Worm (Caenorhabditis elegans): Measurements from ENCODE around the gene F41C6.6.

Gene F41C6.6

DNA sequence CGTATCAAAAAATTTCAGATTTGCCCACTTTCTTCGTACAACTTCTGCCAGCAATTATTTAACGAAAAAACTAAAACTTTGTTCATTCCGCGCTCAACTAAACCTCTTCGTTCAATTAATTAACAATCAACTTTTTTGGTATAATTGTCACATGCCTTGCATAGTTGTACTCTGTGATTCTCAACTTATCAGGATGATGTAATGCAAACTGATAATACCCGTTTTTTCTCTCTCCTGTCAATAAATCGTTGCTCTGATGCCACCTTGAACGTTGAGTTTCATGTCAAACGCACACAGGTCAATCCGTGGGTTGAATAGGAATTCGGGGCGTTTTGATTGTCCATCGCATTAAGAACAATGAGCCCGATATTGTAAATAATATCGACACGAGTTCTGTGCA lies 23.9 kb upstream of the F41C6.6 start:
- TF ChIP-seq elt-2 (tag; optimal IDR thresholded peaks at IDR 0.05) (peak; percentile 76), unc-55 (GFP tag; optimal IDR thresholded peaks at IDR 0.05) (no peak)

DNA sequence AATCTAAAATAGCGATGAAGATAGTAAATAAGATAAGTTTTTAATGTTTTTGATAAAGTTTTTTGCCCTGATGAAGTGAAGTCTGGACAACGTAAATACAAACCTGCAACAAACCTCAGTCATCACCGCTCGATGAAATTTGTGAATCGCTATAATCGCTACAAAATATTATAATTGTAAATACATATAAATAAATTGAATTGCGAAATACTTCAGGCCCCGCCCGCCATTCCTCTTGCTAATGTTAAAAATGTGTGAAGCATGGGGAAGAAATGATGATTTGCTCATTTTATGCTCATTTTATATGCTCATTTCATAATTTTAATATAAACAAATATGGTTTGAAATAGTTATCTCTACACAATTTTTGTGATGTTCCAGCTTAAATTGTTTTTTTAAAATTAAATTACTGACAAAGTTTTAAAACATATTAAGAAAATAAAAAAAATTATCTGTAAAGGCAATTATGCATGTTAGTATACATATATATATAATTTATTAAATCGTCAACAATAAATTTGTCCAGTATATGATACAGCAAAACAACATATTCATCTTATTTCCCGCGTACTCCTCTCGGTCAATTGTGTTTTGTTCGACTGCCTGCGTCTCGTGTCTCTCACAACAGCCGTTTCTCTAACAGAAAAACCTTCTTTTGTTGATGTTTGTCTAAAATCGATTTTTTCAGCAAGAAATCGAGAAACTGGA lies 22.5 kb upstream of the F41C6.6 start, which contains the start of gene sid-5:
Gene sid-5, plus strand, starts transcription at position 658 of the 708 bp plus-strand sequence.
- no peak for TF ChIP-seq C38D4.7 (GFP tag; optimal IDR thresholded peaks at IDR 0.05)
- TF ChIP-seq gmeb-2 (tag; optimal IDR thresholded peaks at IDR 0.05), result no peak
- no peak for TF ChIP-seq pros-1 (tag; optimal IDR thresholded peaks at IDR 0.05)
- no peak for TF ChIP-seq zip-5 (tag; optimal IDR thresholded peaks at IDR 0.05)
- TF ChIP-seq dmd-4 (tag; optimal IDR thresholded peaks at IDR 0.05; ENCODE audit: borderline replicate concordance), result no peak

DNA sequence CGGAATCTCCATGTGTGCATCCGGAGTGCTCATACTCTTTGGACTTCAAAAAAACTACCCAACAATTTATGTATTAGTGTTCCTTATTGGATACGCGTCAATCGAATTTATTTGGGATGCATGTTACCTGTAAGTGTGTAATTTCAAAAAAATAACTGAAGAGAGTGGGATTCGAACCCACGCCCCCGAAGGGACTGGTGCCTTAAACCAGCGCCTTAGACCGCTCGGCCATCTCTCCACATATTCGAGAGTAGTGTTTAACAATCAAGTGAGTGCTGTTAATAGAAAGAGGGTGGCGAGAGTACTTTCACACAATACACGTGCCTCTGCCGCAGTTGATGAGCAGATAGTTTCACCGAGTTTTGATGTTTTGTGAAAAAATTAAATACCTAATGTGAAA lies 21.3 kb upstream of the F41C6.6 start:
- TF ChIP-seq pha-2 (tag; optimal IDR thresholded peaks at IDR 0.05), result peak; percentile 55
- TF ChIP-seq elt-4 (tag; optimal IDR thresholded peaks at IDR 0.05), result no peak
- TF ChIP-seq ama-1 (optimal IDR thresholded peaks at IDR 0.05), result no peak
- peak; percentile 51 for TF ChIP-seq fkh-6 (tag; optimal IDR thresholded peaks at IDR 0.05)
- no peak for TF ChIP-seq fkh-10 (GFP tag; optimal IDR thresholded peaks at IDR 0.05)
- peak; percentile 71 for TF ChIP-seq ztf-16 (tag; optimal IDR thresholded peaks at IDR 0.05)
- TF ChIP-seq ceh-2 (tag; optimal IDR thresholded peaks at IDR 0.05), result peak; percentile 39
- peak; percentile 47 for TF ChIP-seq rnt-1 (tag; optimal IDR thresholded peaks at IDR 0.05)
- no peak for TF ChIP-seq ceh-9 (tag; optimal IDR thresholded peaks at IDR 0.05)
- TF ChIP-seq nhr-232 (tag; optimal IDR thresholded peaks at IDR 0.05), result peak; percentile 50
- TF ChIP-seq gmeb-2 (tag; optimal IDR thresholded peaks at IDR 0.05), result peak; percentile 76
- no peak for TF ChIP-seq C08G9.2 (tag; optimal IDR thresholded peaks at IDR 0.05)
- TF ChIP-seq hlh-13 (GFP tag; optimal IDR thresholded peaks at IDR 0.05), result no peak
- no peak for TF ChIP-seq F13H6.1 (tag; optimal IDR thresholded peaks at IDR 0.05)
- no peak for TF ChIP-seq pax-1 (tag; optimal IDR thresholded peaks at IDR 0.05)
- no peak for TF ChIP-seq unc-42 (tag; optimal IDR thresholded peaks at IDR 0.05)
- peak; percentile 31 for TF ChIP-seq dve-1 (tag; optimal IDR thresholded peaks at IDR 0.05)
- TF ChIP-seq Y22D7AL.16 (tag; optimal IDR thresholded peaks at IDR 0.05), result peak; percentile 48
- TF ChIP-seq fax-1 (tag; optimal IDR thresholded peaks at IDR 0.05), result peak; percentile 57
- TF ChIP-seq che-1 (tag; optimal IDR thresholded peaks at IDR 0.05), result peak; percentile 68
- peak; percentile 38 for TF ChIP-seq ceh-31 (tag; optimal IDR thresholded peaks at IDR 0.05)
- peak; percentile 68 for TF ChIP-seq pat-9 (tag; optimal IDR thresholded peaks at IDR 0.05)
- peak; percentile 65 for TF ChIP-seq ceh-14 (tag; optimal IDR thresholded peaks at IDR 0.05)
- TF ChIP-seq ets-4 (tag; optimal IDR thresholded peaks at IDR 0.05), result peak; percentile 17
- TF ChIP-seq dmd-4 (tag; optimal IDR thresholded peaks at IDR 0.05; ENCODE audit: borderline replicate concordance), result no peak
- TF ChIP-seq sox-4 (tag; optimal IDR thresholded peaks at IDR 0.05), result peak; percentile 61
- peak; percentile 73 for TF ChIP-seq syd-9 (tag; optimal IDR thresholded peaks at IDR 0.05)
- no peak for TF ChIP-seq hlh-30 (tag; optimal IDR thresholded peaks at IDR 0.05; ENCODE audit: insufficient read depth)
- TF ChIP-seq zip-5 (tag; optimal IDR thresholded peaks at IDR 0.05), result no peak
- TF ChIP-seq ttx-3 (tag; optimal IDR thresholded peaks at IDR 0.05), result peak; percentile 50
- peak; percentile 33 for TF ChIP-seq hlh-15 (tag; optimal IDR thresholded peaks at IDR 0.05)
- TF ChIP-seq K09A11.1 (tag; optimal IDR thresholded peaks at IDR 0.05; ENCODE audit: insufficient read depth), result no peak
- TF ChIP-seq npax-4 (tag; optimal IDR thresholded peaks at IDR 0.05), result peak; percentile 38
- TF ChIP-seq T23F11.4 (GFP tag; optimal IDR thresholded peaks at IDR 0.05), result peak; percentile 10
- TF ChIP-seq lim-6 (tag; optimal IDR thresholded peaks at IDR 0.05), result no peak
- peak; percentile 75 for TF ChIP-seq ceh-6 (GFP tag; optimal IDR thresholded peaks at IDR 0.05)
- TF ChIP-seq nhr-11 (tag; optimal IDR thresholded peaks at IDR 0.05), result no peak
- TF ChIP-seq ceh-24 (tag; optimal IDR thresholded peaks at IDR 0.05), result peak; percentile 27
- TF ChIP-seq ref-2 (tag; optimal IDR thresholded peaks at IDR 0.05), result peak; percentile 41
- TF ChIP-seq ceh-18 (tag; optimal IDR thresholded peaks at IDR 0.05), result peak; percentile 33
- TF ChIP-seq hlh-6 (tag; optimal IDR thresholded peaks at IDR 0.05), result peak; percentile 79
- TF ChIP-seq unc-86 (tag; optimal IDR thresholded peaks at IDR 0.05), result peak; percentile 37
- peak; percentile 58 for TF ChIP-seq C38D4.7 (GFP tag; optimal IDR thresholded peaks at IDR 0.05)
- peak; percentile 63 for TF ChIP-seq lin-11 (tag; optimal IDR thresholded peaks at IDR 0.05)
- TF ChIP-seq pros-1 (tag; optimal IDR thresholded peaks at IDR 0.05), result no peak
